Fruit fly (Drosophila melanogaster): ENCODE data around the gene CG14852.
A peak's percentile ranks its signal among the peaks of the same experiment; 100 is the strongest.

The CG14852 gene

DNA sequence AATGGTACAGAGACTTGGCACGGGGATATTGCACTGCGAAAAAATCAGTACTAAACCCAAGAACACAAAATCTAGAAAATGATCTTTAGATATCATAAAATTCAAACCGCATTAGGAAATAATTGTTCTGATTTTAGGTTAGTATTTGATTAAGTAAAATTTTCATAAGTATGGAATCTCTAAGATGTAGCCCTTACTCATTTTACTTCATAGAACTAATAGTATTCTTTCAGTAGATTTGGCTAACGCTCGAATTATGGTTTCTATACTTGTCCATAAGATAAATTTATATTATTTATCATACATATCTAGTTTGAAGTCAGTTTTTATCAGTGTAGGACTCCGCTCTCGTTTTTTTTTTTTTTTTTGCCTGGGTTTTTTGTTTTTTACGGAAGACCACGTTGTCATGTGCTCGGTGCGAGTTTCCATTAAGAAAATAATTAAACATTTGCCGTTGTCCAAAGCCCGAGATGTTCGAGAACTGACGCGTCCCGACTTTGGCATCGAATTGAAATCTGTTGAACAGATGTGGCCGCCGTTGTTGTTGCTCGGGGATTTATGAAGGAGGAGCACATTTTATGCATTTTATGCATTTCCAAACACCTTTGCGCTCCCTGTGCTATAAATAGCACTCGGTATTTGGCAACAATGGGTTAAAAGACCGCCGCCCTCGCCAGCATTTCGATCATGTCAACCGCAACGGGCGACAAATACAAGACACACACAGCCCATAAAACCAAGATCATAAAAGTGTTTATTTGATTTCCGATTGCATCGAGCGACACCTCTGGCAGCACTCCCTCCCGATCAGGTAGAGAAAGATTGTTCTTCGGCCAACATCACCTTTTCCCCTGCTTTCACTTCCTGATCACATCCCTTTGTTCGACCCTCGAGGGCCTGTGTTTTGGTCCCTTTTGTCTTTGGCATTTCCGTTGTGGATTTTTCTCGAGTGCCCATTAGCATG, 21.0 kb downstream of the CG14852 start (continued):
- TF ChIP-seq scrt (GFP tag; optimal IDR thresholded peaks at IDR 0.05) (no peak), CG14860 (GFP tag; IDR thresholded peaks at IDR 0.05; ENCODE audit: partially characterized antibody) (no peak), CG10959 (GFP tag; IDR thresholded peaks at IDR 0.05) (no peak), Tbp (GFP tag; optimal IDR thresholded peaks at IDR 0.05) (no peak), CG18599 (GFP tag; optimal IDR thresholded peaks at IDR 0.05) (no peak), vnd (GFP tag; IDR thresholded peaks at IDR 0.05; ENCODE audit: partially characterized antibody) (no peak), Optix (GFP tag; IDR thresholded peaks at IDR 0.05) (no peak), CG17361 (GFP tag; IDR thresholded peaks at IDR 0.05) (peak; percentile 46; the same call in 2 of the 3 replicates), CG15479 (GFP tag; optimal IDR thresholded peaks at IDR 0.05) (peak; percentile 24), gce (GFP tag; IDR thresholded peaks at IDR 0.05) (no peak), CG8359 (GFP tag; optimal IDR thresholded peaks at IDR 0.05; ENCODE audit: borderline replicate concordance) (no peak), CG9817 (tag; optimal IDR thresholded peaks at IDR 0.05) (no peak), bcd (GFP tag; optimal IDR thresholded peaks at IDR 0.05) (no peak), lab (GFP tag; optimal IDR thresholded peaks at IDR 0.05) (no peak), Hr39 (optimal IDR thresholded peaks at IDR 0.05) (no peak), CG14441 (GFP tag; IDR thresholded peaks at IDR 0.05) (no peak), otp (GFP tag; IDR thresholded peaks at IDR 0.05) (no peak), bowl (GFP tag; IDR thresholded peaks at IDR 0.05) (no peak), CG7556 (GFP tag; optimal IDR thresholded peaks at IDR 0.05) (no peak), CG9727 (GFP tag; optimal IDR thresholded peaks at IDR 0.05) (peak; percentile 52), CG3726 (GFP tag; IDR thresholded peaks at IDR 0.05) (no peak), Oli (tag; optimal IDR thresholded peaks at IDR 0.05) (peak; percentile 15), tll (GFP tag; optimal IDR thresholded peaks at IDR 0.05) (peak in 1 of 2 experiments; percentile 92), CG7963 (GFP tag; IDR thresholded peaks at IDR 0.05; ENCODE audit: partially characterized antibody) (no peak), nerfin-1 (tag; optimal IDR thresholded peaks at IDR 0.05) (no peak), CG31224 (GFP tag; IDR thresholded peaks at IDR 0.05) (no peak), jing (GFP tag; optimal IDR thresholded peaks at IDR 0.05) (no peak), Side (GFP tag; optimal IDR thresholded peaks at IDR 0.05) (no peak), CG5953 (GFP tag; IDR thresholded peaks at IDR 0.05) (no peak), pan (optimal IDR thresholded peaks at IDR 0.05) (no peak), pan (GFP tag; optimal IDR thresholded peaks at IDR 0.05 in 1 of 2, IDR thresholded peaks at IDR 0.05 in 1 of 2) (no peak), vvl (GFP tag; IDR thresholded peaks at IDR 0.05) (no peak), CG2712 (tag; optimal IDR thresholded peaks at IDR 0.05) (peak; percentile 71), CG8089 (GFP tag; optimal IDR thresholded peaks at IDR 0.05) (no peak), Chrac-16 (GFP tag; optimal IDR thresholded peaks at IDR 0.05) (peak; percentile 19), CG1233 (GFP tag; optimal IDR thresholded peaks at IDR 0.05) (no peak), gt (GFP tag; IDR thresholded peaks at IDR 0.05) (no peak), chinmo (GFP tag; IDR thresholded peaks at IDR 0.05; ENCODE audit: partially characterized antibody) (no peak), CG10366 (GFP tag; IDR thresholded peaks at IDR 0.05) (no peak), CG10274 (GFP tag; optimal IDR thresholded peaks at IDR 0.05) (no peak), ftz-f1 (GFP tag; optimal IDR thresholded peaks at IDR 0.05) (no peak), CG14965 (GFP tag; optimal IDR thresholded peaks at IDR 0.05; ENCODE audit: borderline replicate concordance) (no peak), CG1024 (GFP tag; IDR thresholded peaks at IDR 0.05) (no peak), row (GFP tag; IDR thresholded peaks at IDR 0.05) (0 out of 3 replicates have a peak, but pooled peaks have one; percentile 28), CG11456 (GFP tag; IDR thresholded peaks at IDR 0.05) (no peak), lola (GFP tag; optimal IDR thresholded peaks at IDR 0.05) (peak in 1 of 3 experiments; percentile 71), E2f1 (GFP tag; IDR thresholded peaks at IDR 0.05) (no peak), CG13287 (GFP tag; IDR thresholded peaks at IDR 0.05; ENCODE audit: partially characterized antibody) (no peak), CG11560 (tag; IDR thresholded peaks at IDR 0.05) (no peak)

Measured in whole organism, embryonic.